Worm (Caenorhabditis elegans): ENCODE measurements around the gene fib-1.

DNA sequence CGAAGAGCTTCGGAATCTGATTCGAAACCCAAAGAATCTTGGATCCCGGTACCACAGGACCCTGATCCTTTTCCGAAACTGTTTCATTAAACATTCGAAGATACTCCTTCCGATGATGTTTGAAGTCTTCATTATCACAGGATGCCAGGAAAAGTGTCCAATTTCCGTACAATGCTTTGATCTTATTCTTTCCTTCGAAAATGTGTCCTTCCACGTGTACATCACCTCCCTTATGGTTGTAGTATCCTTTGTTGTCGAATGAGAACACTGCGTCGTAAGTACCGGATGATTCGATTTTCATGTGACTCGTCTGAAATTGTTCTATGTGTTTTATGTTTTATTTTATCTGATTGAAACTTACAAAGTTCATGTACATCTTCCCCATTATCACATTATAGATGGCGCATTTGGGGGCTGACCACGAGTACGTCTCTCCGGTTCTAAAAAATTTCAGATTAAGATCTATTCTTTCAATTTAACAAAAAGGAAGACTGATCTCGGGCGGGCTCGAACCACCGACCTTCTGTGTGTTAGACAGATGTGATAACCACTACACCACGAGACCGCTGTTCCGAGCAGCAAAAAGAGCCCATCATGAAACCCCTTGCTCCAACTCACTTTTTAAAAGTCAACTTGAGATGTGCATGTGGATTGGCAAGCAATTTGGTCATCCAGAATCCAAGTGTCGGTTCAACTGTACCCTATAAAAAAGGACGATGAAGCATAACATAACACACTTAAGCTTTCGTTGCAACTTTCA, 10.7 kb upstream of the fib-1 start:
- TF ChIP-seq ceh-45 (GFP tag; IDR thresholded peaks at IDR 0.05) (no peak), ceh-9 (tag; optimal IDR thresholded peaks at IDR 0.05) (no peak), dve-1 (tag; optimal IDR thresholded peaks at IDR 0.05) (no peak)

All from whole organism, late embryonic.